Worm (Caenorhabditis elegans) whole organism, L4 larva: ENCODE data around the gene F44D12.19.
"Not testable (repeated sequence)": the region's sequence is repeated elsewhere in the genome, so short reads cannot be mapped to it uniquely, and the experiment has no call there.

Source experiments
- F26F4.8 ChIP-seq: fragments of 200-800 bp; sonication (Bioruptor generic); conservative IDR thresholded peaks from 2 replicates; pipeline ENCODE4 v1.3.6; 2022; ENCODE audit warnings: missing genetic modification characterization, missing compliant biosample characterization
- ZK337.2 ChIP-seq: fragments of 200-800 bp; sonication (Bioruptor generic); IDR thresholded peaks from 2 replicates; pipeline ENCODE4 v1.3.6; 2022; ENCODE audit warnings: missing genetic modification reagents, missing genetic modification characterization, missing compliant biosample characterization
- ZK546.5 ChIP-seq, 2 experiments: sonication (generic microtip); optimal IDR thresholded peaks; 2 replicates each; lab custom pipeline; 2017; ENCODE audit warnings: missing biosample characterization in 2 of 2, missing genetic modification characterization in 2 of 2
- ama-1 ChIP-seq: fragments of 150-350 bp; optimal IDR thresholded peaks from 2 replicates; lab custom pipeline; 2014; ENCODE audit warnings: inconsistent platforms, mixed read lengths
- attf-4 ChIP-seq: sonication (generic microtip); optimal IDR thresholded peaks from 3 replicates; lab custom pipeline; 2017; ENCODE audit warnings: missing biosample characterization, missing genetic modification characterization
- ces-1 ChIP-seq: fragments of 150-350 bp; sonication (generic microtip); optimal IDR thresholded peaks from 4 replicates; lab custom pipeline; 2014; ENCODE audit warnings: missing biosample characterization, missing genetic modification reagents, missing genetic modification characterization
- dve-1 ChIP-seq: sonication (generic microtip); optimal IDR thresholded peaks from 2 replicates; lab custom pipeline; 2017; ENCODE audit warnings: antibody characterized with exemption, mild to moderate bottlenecking, missing genetic modification characterization, missing compliant biosample characterization; ENCODE audit not compliant: insufficient read depth
- jun-1 ChIP-seq: fragments of 150-350 bp; optimal IDR thresholded peaks from 2 replicates; lab custom pipeline; 2014; ENCODE audit warnings: missing biosample characterization, missing genetic modification reagents, missing genetic modification characterization
- saeg-2 ChIP-seq: fragments of 200-800 bp; sonication (Bioruptor generic); IDR thresholded peaks from 2 replicates; pipeline ENCODE4 v1.3.6; 2022; ENCODE audit warnings: missing genetic modification reagents, missing genetic modification characterization, missing compliant biosample characterization
- set-16 ChIP-seq: fragments of 200-800 bp; sonication (Bioruptor generic); IDR thresholded peaks from 2 replicates; pipeline ENCODE4 v1.3.6; 2022; ENCODE audit warnings: missing genetic modification reagents, missing genetic modification characterization, missing compliant biosample characterization
- skn-1 ChIP-seq: fragments of 150-350 bp; optimal IDR thresholded peaks from 2 replicates; lab custom pipeline; 2014; ENCODE audit warnings: missing biosample characterization, missing genetic modification characterization
- unc-62 ChIP-seq, 3 experiments: fragments of 150-350 bp in 1 of 3; sonication (generic microtip); optimal IDR thresholded peaks in 2 of 3; peaks in 1 of 3; 1 replicate in 1 of 3; 2 replicates in 2 of 3; lab custom pipeline; 2014 to 2017; ENCODE audit warnings: missing biosample characterization in 3 of 3, missing genetic modification characterization in 3 of 3, missing genetic modification reagents in 3 of 3, missing genotype in 1 of 3

ce11 chrIV:10028779-10029178 lies 7.4 kb downstream of the F44D12.19 start, which contains the start of the genes F44D12.16 and msd-2:
- not testable (repeated sequence) for TF ChIP-seq skn-1; set-16; saeg-2 (GFP tag; lab: Robert Waterston, UW); jun-1 (tag; lab: Kevin White, UChicago); ces-1 (GFP tag; lab: Kevin White, UChicago); dve-1 (tag; lab: Kevin White, UChicago); F26F4.8 (GFP tag; lab: Robert Waterston, UW); attf-4; ama-1 (lab: Kevin White, UChicago); unc-62 (GFP tag; optimal IDR thresholded peaks at IDR 0.05 in 1 of 2; lab: Kevin White, UChicago); unc-62 (tag; optimal IDR thresholded peaks at IDR 0.05; lab: Kevin White, UChicago); ZK337.2 (GFP tag; lab: Robert Waterston, UW); ZK546.5 (tag; optimal IDR thresholded peaks at IDR 0.05; lab: Kevin White, UChicago)
